Fruit fly (Drosophila melanogaster) whole organism, embryonic: ENCODE measurements around the gene mRpL24.

Experiments
- B-H1 ChIP-seq: fragments of 200-800 bp; sonication (Bioruptor generic); IDR thresholded peaks from 3 replicates; pipeline ENCODE4 v1.3.6; 2022; ENCODE audit warnings: missing biosample characterization, missing genetic modification characterization
- B-H2 ChIP-seq: fragments of 200-800 bp; sonication (Bioruptor generic); optimal IDR thresholded peaks from 2 replicates; lab custom pipeline; 2018; ENCODE audit warnings: missing biosample characterization, mild to moderate bottlenecking, missing genetic modification characterization
- BtbVII ChIP-seq: fragments of 200-800 bp; sonication (Bioruptor generic); optimal IDR thresholded peaks from 3 replicates; lab custom pipeline; 2017; ENCODE audit warnings: missing biosample characterization, mild to moderate bottlenecking, missing genetic modification characterization
- CG10431 ChIP-seq: fragments of 200-800 bp; sonication (Bioruptor generic); optimal IDR thresholded peaks from 3 replicates; lab custom pipeline; 2018; ENCODE audit warnings: missing biosample characterization, mild to moderate bottlenecking, missing genetic modification characterization
- CG10979 ChIP-seq: fragments of 200-800 bp; sonication (Bioruptor generic); optimal IDR thresholded peaks from 2 replicates; lab custom pipeline; 2018; ENCODE audit warnings: missing biosample characterization, mild to moderate bottlenecking, missing genetic modification characterization, moderate library complexity
- CG11247 ChIP-seq: fragments of 200-800 bp; sonication (Bioruptor generic); IDR thresholded peaks from 2 replicates; pipeline ENCODE4 v1.3.6; 2022; ENCODE audit warnings: missing biosample characterization, missing genetic modification characterization
- CG13424 ChIP-seq: fragments of 200-800 bp; sonication (Bioruptor generic); optimal IDR thresholded peaks from 2 replicates; lab custom pipeline; 2019; ENCODE audit warnings: missing biosample characterization, mild to moderate bottlenecking, missing genetic modification characterization, moderate library complexity
- CG14014 ChIP-seq: fragments of 200-800 bp; sonication (Bioruptor generic); IDR thresholded peaks from 2 replicates; pipeline ENCODE4 v1.3.6; 2022; ENCODE audit warnings: missing biosample characterization, missing genetic modification characterization
- CG15269 ChIP-seq: fragments of 200-800 bp; sonication (Bioruptor generic); optimal IDR thresholded peaks from 2 replicates; lab custom pipeline; 2018; ENCODE audit warnings: missing biosample characterization, mild to moderate bottlenecking, missing genetic modification characterization, moderate library complexity
- CG16863 ChIP-seq: fragments of 200-800 bp; sonication (Bioruptor generic); optimal IDR thresholded peaks from 3 replicates; lab custom pipeline; 2016; ENCODE audit warnings: missing biosample characterization, missing genetic modification characterization
- CG17361 ChIP-seq: fragments of 200-800 bp; sonication (Bioruptor generic); IDR thresholded peaks from 3 replicates; pipeline ENCODE4 v1.3.6; 2022; ENCODE audit warnings: missing biosample characterization, missing genetic modification characterization
- CG17912 ChIP-seq: fragments of 200-800 bp; sonication (Bioruptor generic); optimal IDR thresholded peaks from 2 replicates; lab custom pipeline; 2018; ENCODE audit warnings: missing biosample characterization, mild to moderate bottlenecking, missing genetic modification characterization
- CG3065 ChIP-seq: fragments of 200-800 bp; sonication (Bioruptor generic); optimal IDR thresholded peaks from 2 replicates; lab custom pipeline; 2016; ENCODE audit warnings: missing biosample characterization, missing genetic modification characterization
- CG31224 ChIP-seq: fragments of 200-800 bp; sonication (Bioruptor generic); IDR thresholded peaks from 2 replicates; pipeline ENCODE4 v1.3.6; 2022; ENCODE audit warnings: missing biosample characterization, missing genetic modification characterization
- CG34422 ChIP-seq: fragments of 200-800 bp; sonication (Bioruptor generic); IDR thresholded peaks from 3 replicates; pipeline ENCODE4 v1.3.6; 2022; ENCODE audit warnings: missing biosample characterization, missing genetic modification characterization
- CG3847 ChIP-seq: fragments of 200-800 bp; sonication (Bioruptor generic); IDR thresholded peaks from 2 replicates; pipeline ENCODE4 v1.3.6; 2022; ENCODE audit warnings: missing biosample characterization, missing genetic modification characterization
- CG8359 ChIP-seq: fragments of 200-800 bp; sonication (Bioruptor generic); optimal IDR thresholded peaks from 2 replicates; lab custom pipeline; 2017; ENCODE audit warnings: missing biosample characterization, mild to moderate bottlenecking, missing genetic modification characterization, borderline replicate concordance
- CG9876 ChIP-seq: fragments of 200-800 bp; sonication (Bioruptor generic); optimal IDR thresholded peaks from 2 replicates; lab custom pipeline; 2016; ENCODE audit warnings: missing biosample characterization, missing genetic modification characterization
- Dbx ChIP-seq: fragments of 200-800 bp; sonication (Bioruptor generic); IDR thresholded peaks from 3 replicates; pipeline ENCODE4 v1.3.6; 2022; ENCODE audit warnings: missing biosample characterization, missing genetic modification characterization
- Dek ChIP-seq: fragments of 200-800 bp; sonication (Bioruptor generic); optimal IDR thresholded peaks from 3 replicates; lab custom pipeline; 2019; ENCODE audit warnings: missing biosample characterization, mild to moderate bottlenecking, missing genetic modification characterization, moderate library complexity
- Dfd ChIP-seq, 2 experiments: fragments of >200 bp; optimal IDR thresholded peaks; 2 replicates each; lab custom pipeline; 2017; ENCODE audit warnings: missing biosample characterization in 2 of 2, missing genetic modification characterization in 2 of 2
- ERR ChIP-seq: fragments of 200-800 bp; sonication (Bioruptor generic); optimal IDR thresholded peaks from 2 replicates; lab custom pipeline; 2016; ENCODE audit warnings: missing biosample characterization, missing genetic modification characterization
- Fer2 ChIP-seq: fragments of 200-800 bp; sonication (Bioruptor generic); optimal IDR thresholded peaks from 2 replicates; lab custom pipeline; 2018; ENCODE audit warnings: missing biosample characterization, mild to moderate bottlenecking, missing genetic modification characterization, moderate library complexity
- Hmr ChIP-seq: fragments of 200-800 bp; sonication (Bioruptor generic); optimal IDR thresholded peaks from 3 replicates; lab custom pipeline; 2017; ENCODE audit warnings: mild to moderate bottlenecking, missing biosample characterization, missing genetic modification reagents, missing genetic modification characterization
- Mad ChIP-seq: fragments of 200-800 bp; sonication (Bioruptor generic); optimal IDR thresholded peaks from 2 replicates; lab custom pipeline; 2016; ENCODE audit warnings: missing biosample characterization, missing genetic modification characterization
- Myb ChIP-seq: fragments of 200-800 bp; sonication (Bioruptor generic); optimal IDR thresholded peaks from 2 replicates; lab custom pipeline; 2016; ENCODE audit warnings: missing biosample characterization, missing genetic modification characterization
- NC2α ChIP-seq: fragments of 200-800 bp; sonication (Bioruptor generic); optimal IDR thresholded peaks from 2 replicates; lab custom pipeline; 2016; ENCODE audit warnings: missing biosample characterization, missing genetic modification characterization
- Ravus ChIP-seq: fragments of 200-800 bp; sonication (Bioruptor generic); IDR thresholded peaks from 2 replicates; pipeline ENCODE4 v1.3.6; 2022; ENCODE audit warnings: missing biosample characterization, missing genetic modification characterization
- Side ChIP-seq: fragments of 200-800 bp; sonication (Bioruptor generic); optimal IDR thresholded peaks from 2 replicates; lab custom pipeline; 2016; ENCODE audit warnings: missing biosample characterization, missing genetic modification characterization
- Six4 ChIP-seq: fragments of 200-800 bp; sonication (Bioruptor generic); optimal IDR thresholded peaks from 2 replicates; lab custom pipeline; 2016; ENCODE audit warnings: missing biosample characterization, missing genetic modification characterization
- Taf1 ChIP-seq: fragments of 200-800 bp; sonication (Bioruptor generic); IDR thresholded peaks from 2 replicates; pipeline ENCODE4 v1.3.6; 2022; ENCODE audit warnings: missing biosample characterization, missing genetic modification characterization
- Tbp ChIP-seq: fragments of >200 bp; optimal IDR thresholded peaks from 2 replicates; lab custom pipeline; 2018; ENCODE audit warnings: missing biosample characterization, missing genetic modification characterization
- ab ChIP-seq: fragments of 200-800 bp; sonication (Bioruptor generic); optimal IDR thresholded peaks from 2 replicates; lab custom pipeline; 2016; ENCODE audit warnings: missing biosample characterization, missing genetic modification characterization
- bigmax ChIP-seq: fragments of 200-800 bp; sonication (Bioruptor generic); optimal IDR thresholded peaks from 2 replicates; lab custom pipeline; 2018; ENCODE audit warnings: missing biosample characterization, mild to moderate bottlenecking, missing genetic modification characterization
- bowl ChIP-seq: fragments of 200-800 bp; sonication (Bioruptor generic); IDR thresholded peaks from 2 replicates; pipeline ENCODE4 v1.3.6; 2022; ENCODE audit warnings: missing biosample characterization, missing genetic modification characterization
- cato ChIP-seq: fragments of 200-800 bp; sonication (Bioruptor generic); optimal IDR thresholded peaks from 2 replicates; lab custom pipeline; 2016; ENCODE audit warnings: missing biosample characterization, missing genetic modification characterization, borderline replicate concordance
- chm ChIP-seq: fragments of 200-800 bp; sonication (Bioruptor generic); IDR thresholded peaks from 2 replicates; pipeline ENCODE4 v1.3.6; 2022; ENCODE audit warnings: missing biosample characterization, missing genetic modification characterization
- esg ChIP-seq: fragments of 200-800 bp; sonication (Bioruptor generic); conservative IDR thresholded peaks from 2 replicates; pipeline ENCODE4 v1.3.6; 2022; ENCODE audit warnings: missing biosample characterization, missing genetic modification characterization
- fd102C ChIP-seq: fragments of 200-800 bp; sonication (Bioruptor generic); optimal IDR thresholded peaks from 2 replicates; lab custom pipeline; 2018; ENCODE audit warnings: missing biosample characterization, mild to moderate bottlenecking, missing genetic modification characterization, moderate library complexity
- h ChIP-seq: fragments of >200 bp; optimal IDR thresholded peaks from 2 replicates; lab custom pipeline; 2017
- ken ChIP-seq: fragments of 200-800 bp; sonication (Bioruptor generic); IDR thresholded peaks from 3 replicates; pipeline ENCODE4 v1.3.6; 2022; ENCODE audit warnings: missing biosample characterization, missing genetic modification characterization
- klu ChIP-seq: fragments of 200-800 bp; sonication (Bioruptor generic); IDR thresholded peaks from 2 replicates; pipeline ENCODE4 v1.3.6; 2022; ENCODE audit warnings: missing biosample characterization, missing genetic modification characterization
- lola ChIP-seq, 3 experiments: fragments of >200 bp in 2 of 3; fragments of 200-800 bp in 1 of 3; sonication (Bioruptor generic) in 1 of 3; optimal IDR thresholded peaks; 2 replicates each; lab custom pipeline; 2017 to 2019; ENCODE audit warnings: missing biosample characterization in 3 of 3, missing genetic modification characterization in 3 of 3, mild to moderate bottlenecking in 1 of 3, moderate library complexity in 1 of 3
- row ChIP-seq: fragments of 200-800 bp; sonication (Bioruptor generic); IDR thresholded peaks from 3 replicates; pipeline ENCODE4 v1.3.6; 2022; ENCODE audit warnings: missing biosample characterization, missing genetic modification characterization
- sisA ChIP-seq: fragments of 200-800 bp; sonication (Bioruptor generic); IDR thresholded peaks from 2 replicates; pipeline ENCODE4 v1.3.6; 2022; ENCODE audit warnings: missing biosample characterization, missing genetic modification characterization
- tap ChIP-seq: fragments of 200-800 bp; optimal IDR thresholded peaks from 3 replicates; lab custom pipeline; 2019; ENCODE audit warnings: missing biosample characterization, mild to moderate bottlenecking, missing genetic modification characterization, moderate library complexity
- tna ChIP-seq: fragments of 200-800 bp; sonication (Bioruptor generic); IDR thresholded peaks from 2 replicates; pipeline ENCODE4 v1.3.6; 2022; ENCODE audit warnings: missing biosample characterization, missing genetic modification characterization; ENCODE audit not compliant: partially characterized antibody
- toy ChIP-seq: fragments of 200-800 bp; sonication (Bioruptor generic); IDR thresholded peaks from 2 replicates; pipeline ENCODE4 v1.3.6; 2022; ENCODE audit warnings: missing biosample characterization, missing genetic modification characterization
- tx ChIP-seq: fragments of 200-800 bp; sonication (Bioruptor generic); optimal IDR thresholded peaks from 2 replicates; lab custom pipeline; 2016; ENCODE audit warnings: missing biosample characterization, missing genetic modification characterization
- unpg ChIP-seq: fragments of 200-800 bp; sonication (Bioruptor generic); optimal IDR thresholded peaks from 3 replicates; lab custom pipeline; 2018; ENCODE audit warnings: missing biosample characterization, mild to moderate bottlenecking, missing genetic modification characterization, moderate library complexity
- wdn ChIP-seq: fragments of 200-800 bp; sonication (Bioruptor generic); IDR thresholded peaks from 2 replicates; pipeline ENCODE4 v1.3.6; 2022; ENCODE audit warnings: missing biosample characterization, missing genetic modification characterization

Gene mRpL24

DNA sequence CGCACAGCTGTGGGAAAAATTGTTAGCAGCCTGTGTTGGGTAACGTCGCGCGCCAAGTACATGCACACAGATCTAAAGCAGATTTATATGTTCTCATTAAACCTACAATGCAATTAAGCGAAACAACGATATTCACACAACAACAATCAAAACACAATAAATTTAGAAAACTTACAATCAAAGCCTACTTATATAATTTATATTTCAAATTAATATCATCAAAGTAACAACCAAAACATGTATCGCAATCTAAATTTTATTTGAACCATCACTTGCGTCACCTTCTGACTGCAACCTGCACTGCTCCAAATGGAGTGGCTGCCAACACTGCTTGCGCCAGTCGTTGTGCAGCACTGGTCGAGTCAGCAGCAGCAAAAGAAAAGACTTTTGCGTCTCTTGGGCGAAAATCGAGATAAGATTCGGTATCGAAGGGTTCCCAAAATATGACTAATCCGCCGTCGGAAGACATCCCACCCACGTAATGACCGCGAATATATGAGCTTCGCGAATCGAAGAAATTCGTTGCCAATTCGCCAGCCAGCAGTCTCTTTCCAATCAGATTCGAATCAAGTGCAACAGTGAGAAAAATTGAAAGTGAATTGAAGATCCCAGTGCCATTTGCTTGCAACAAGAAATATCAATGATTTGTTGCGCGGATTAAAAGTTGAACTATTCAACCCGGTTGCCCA is 36.3 kb upstream of the mRpL24 start, which contains the start of the genes CG8892 and CG34126 (continued):
- TF ChIP-seq Mad (GFP tag; lab: Kevin White, UChicago) (peak; percentile 97), lola (GFP tag; optimal IDR thresholded peaks at IDR 0.05; lab: Kevin White, UChicago) (peak in 1 of 3 experiments; percentile 98), B-H1 (GFP tag; lab: Robert Waterston, UW) (peak; percentile 94), row (GFP tag; lab: Robert Waterston, UW) (peak; percentile 98), Taf1 (GFP tag; lab: Robert Waterston, UW) (peak; percentile 88), tna (GFP tag; lab: Robert Waterston, UW) (no peak), BtbVII (GFP tag; lab: Kevin White, UChicago) (peak; percentile 97), CG34422 (GFP tag; lab: Robert Waterston, UW) (peak; percentile 96), wdn (peak; percentile 90), Dek (tag; lab: Kevin White, UChicago) (peak; percentile 96), CG3065 (GFP tag; lab: Kevin White, UChicago) (peak; percentile 96), cato (GFP tag; lab: Kevin White, UChicago) (peak; percentile 98), CG8359 (peak; percentile 87), toy (GFP tag; lab: Robert Waterston, UW) (peak; percentile 93), unpg (GFP tag; lab: Kevin White, UChicago) (peak; percentile 94), CG3847 (GFP tag; lab: Robert Waterston, UW) (peak; percentile 99), tap (tag; lab: Kevin White, UChicago) (peak; percentile 89), Ravus (GFP tag; lab: Robert Waterston, UW) (peak; percentile 84), CG16863 (peak; percentile 95), fd102C (GFP tag; lab: Kevin White, UChicago) (peak; percentile 68), B-H2 (GFP tag; lab: Kevin White, UChicago) (peak; percentile 96), Dfd (GFP tag; optimal IDR thresholded peaks at IDR 0.05; lab: Kevin White, UChicago) (peak in 1 of 2 experiments; percentile 92), CG31224 (GFP tag; lab: Robert Waterston, UW) (peak; percentile 92), Hmr (GFP tag; lab: Kevin White, UChicago) (peak; percentile 98), ab (GFP tag; lab: Kevin White, UChicago) (peak; percentile 96), CG9876 (GFP tag; lab: Kevin White, UChicago) (peak; percentile 96), Side (GFP tag; lab: Kevin White, UChicago) (peak; percentile 93), klu (peak; percentile 97), Dbx (GFP tag; lab: Robert Waterston, UW) (peak; percentile 98), chm (peak; percentile 92), Fer2 (peak; percentile 97), sisA (peak; percentile 98), Six4 (peak; percentile 97), CG17361 (peak; percentile 98), NC2α (GFP tag; lab: Kevin White, UChicago) (peak; percentile 80), ERR (GFP tag; lab: Kevin White, UChicago) (peak; percentile 87), CG14014 (peak; percentile 95), Tbp (peak; percentile 75), CG15269 (tag; lab: Kevin White, UChicago) (peak; percentile 96), tx (peak; percentile 97), CG13424 (tag; lab: Kevin White, UChicago) (peak; percentile 98), h (lab: Kevin White, UChicago) (no peak), ken (GFP tag; lab: Robert Waterston, UW) (peak; percentile 98), CG10979 (tag; lab: Kevin White, UChicago) (peak; percentile 95), CG10431 (GFP tag; lab: Kevin White, UChicago) (peak; percentile 84), esg (peak; percentile 97), bowl (peak; percentile 74), Myb (GFP tag; lab: Kevin White, UChicago) (peak; percentile 84), CG17912 (peak; percentile 82), bigmax (GFP tag; lab: Kevin White, UChicago) (no peak), CG11247 (GFP tag; lab: Robert Waterston, UW) (peak; percentile 96)
